Worm (Caenorhabditis elegans) whole organism, mixed stage, embryonic: ENCODE measurements around the gene Y81G3A.2.
A peak's percentile ranks its signal among the peaks of the same experiment; 100 is the strongest.
"Not testable (repeated sequence)": the region's sequence is repeated elsewhere in the genome, so short reads cannot be mapped to it uniquely, and the experiment has no call there.

Experiments
- M03D4.4 ChIP-seq: sonication (generic microtip); optimal IDR thresholded peaks from 2 replicates; lab custom pipeline; 2017; ENCODE audit warnings: mild to moderate bottlenecking, missing genetic modification characterization, missing compliant biosample characterization
- bed-3 ChIP-seq: fragments of 200-800 bp; sonication (Bioruptor generic); optimal IDR thresholded peaks from 3 replicates; lab custom pipeline; 2018; ENCODE audit warnings: mild to moderate bottlenecking, missing genetic modification characterization, moderate library complexity, missing compliant biosample characterization
- ceh-39 ChIP-seq: fragments of 150-350 bp; optimal IDR thresholded peaks from 2 replicates; lab custom pipeline; 2014; ENCODE audit warnings: missing biosample characterization, missing genetic modification characterization
- ceh-43 ChIP-seq: fragments of 200-800 bp; sonication (Bioruptor generic); optimal IDR thresholded peaks from 2 replicates; lab custom pipeline; 2018; ENCODE audit warnings: mild to moderate bottlenecking, missing genetic modification characterization, moderate library complexity, missing compliant biosample characterization
- ceh-83 ChIP-seq: fragments of 200-800 bp; sonication (Bioruptor generic); optimal IDR thresholded peaks from 2 replicates; lab custom pipeline; 2018; ENCODE audit warnings: mild to moderate bottlenecking, missing genetic modification characterization, missing compliant biosample characterization
- ces-1 ChIP-seq: fragments of 150-350 bp; optimal IDR thresholded peaks from 2 replicates; lab custom pipeline; 2014; ENCODE audit warnings: missing biosample characterization, missing genetic modification reagents, missing genetic modification characterization
- flh-1 ChIP-seq: fragments of 200-800 bp; sonication (Bioruptor generic); optimal IDR thresholded peaks from 2 replicates; lab custom pipeline; 2018; ENCODE audit warnings: mild to moderate bottlenecking, missing genetic modification characterization, moderate library complexity, missing compliant biosample characterization
- hlh-1 ChIP-seq: fragments of 150-350 bp; optimal IDR thresholded peaks from 2 replicates; lab custom pipeline; 2014; ENCODE audit warnings: missing biosample characterization, missing genetic modification reagents, missing genetic modification characterization
- lin-13 ChIP-seq: fragments of 150-350 bp; optimal IDR thresholded peaks from 2 replicates; lab custom pipeline; 2014; ENCODE audit warnings: missing biosample characterization, missing genetic modification characterization
- lin-32 ChIP-seq: fragments of 200-800 bp; sonication (Bioruptor generic); optimal IDR thresholded peaks from 2 replicates; lab custom pipeline; 2018; ENCODE audit warnings: mild to moderate bottlenecking, missing genetic modification characterization, missing compliant biosample characterization
- lsy-2 ChIP-seq: fragments of 150-350 bp; optimal IDR thresholded peaks from 2 replicates; lab custom pipeline; 2014; ENCODE audit warnings: missing biosample characterization, missing genetic modification characterization
- mab-5 ChIP-seq: fragments of 150-350 bp; optimal IDR thresholded peaks from 2 replicates; lab custom pipeline; 2014; ENCODE audit warnings: missing biosample characterization, missing genetic modification characterization
- mep-1 ChIP-seq: fragments of 150-350 bp; optimal IDR thresholded peaks from 2 replicates; lab custom pipeline; 2017; ENCODE audit warnings: missing biosample characterization, missing genetic modification reagents, missing genetic modification characterization, inconsistent platforms
- mls-2 ChIP-seq: sonication (generic microtip); optimal IDR thresholded peaks from 2 replicates; lab custom pipeline; 2016; ENCODE audit warnings: mild to moderate bottlenecking, missing genetic modification characterization, moderate library complexity, missing compliant biosample characterization
- nhr-2 ChIP-seq: fragments of 150-350 bp; optimal IDR thresholded peaks from 2 replicates; lab custom pipeline; 2014; ENCODE audit warnings: missing biosample characterization, missing genetic modification characterization
- nhr-237 ChIP-seq: fragments of 150-350 bp; optimal IDR thresholded peaks from 2 replicates; lab custom pipeline; 2014; ENCODE audit warnings: missing biosample characterization, missing genetic modification characterization
- nhr-28 ChIP-seq: fragments of 150-350 bp; optimal IDR thresholded peaks from 2 replicates; lab custom pipeline; 2014; ENCODE audit warnings: missing biosample characterization, missing genetic modification characterization
- nhr-76 ChIP-seq: sonication (generic microtip); optimal IDR thresholded peaks from 2 replicates; lab custom pipeline; 2017; ENCODE audit warnings: missing biosample characterization, missing genetic modification characterization
- pha-4 ChIP-seq: fragments of 150-350 bp; optimal IDR thresholded peaks from 2 replicates; lab custom pipeline; 2018; ENCODE audit warnings: missing biosample characterization, missing genetic modification reagents, missing genetic modification characterization
- sem-2 ChIP-seq: fragments of 200-800 bp; sonication (Bioruptor generic); optimal IDR thresholded peaks from 2 replicates; lab custom pipeline; 2018; ENCODE audit warnings: mild to moderate bottlenecking, missing genetic modification characterization, missing compliant biosample characterization
- snpc-4 ChIP-seq: fragments of 150-350 bp; optimal IDR thresholded peaks from 2 replicates; lab custom pipeline; 2014; ENCODE audit warnings: missing biosample characterization, missing genetic modification characterization
- sptf-1 ChIP-seq: sonication (generic microtip); optimal IDR thresholded peaks from 2 replicates; lab custom pipeline; 2017; ENCODE audit warnings: mild to moderate bottlenecking, missing genetic modification characterization, moderate library complexity, missing compliant biosample characterization
- tbx-8 ChIP-seq: fragments of 200-800 bp; sonication (Bioruptor generic); optimal IDR thresholded peaks from 2 replicates; lab custom pipeline; 2018; ENCODE audit warnings: mild to moderate bottlenecking, missing genetic modification characterization, moderate library complexity, missing compliant biosample characterization
- unc-120 ChIP-seq: sonication (generic microtip); optimal IDR thresholded peaks from 2 replicates; lab custom pipeline; 2017; ENCODE audit warnings: missing genetic modification characterization, missing compliant biosample characterization; ENCODE audit not compliant: poor library complexity, severe bottlenecking
- unc-39 ChIP-seq: fragments of 150-350 bp; optimal IDR thresholded peaks from 2 replicates; lab custom pipeline; 2014; ENCODE audit warnings: missing biosample characterization, missing genetic modification characterization
- unc-62 ChIP-seq: fragments of 150-350 bp; optimal IDR thresholded peaks from 2 replicates; lab custom pipeline; 2014; ENCODE audit warnings: missing biosample characterization, missing genetic modification reagents, missing genetic modification characterization
- zip-8 ChIP-seq: fragments of 150-350 bp; optimal IDR thresholded peaks from 2 replicates; lab custom pipeline; 2014; ENCODE audit warnings: missing biosample characterization, missing genetic modification characterization

The Y81G3A.2 gene

DNA sequence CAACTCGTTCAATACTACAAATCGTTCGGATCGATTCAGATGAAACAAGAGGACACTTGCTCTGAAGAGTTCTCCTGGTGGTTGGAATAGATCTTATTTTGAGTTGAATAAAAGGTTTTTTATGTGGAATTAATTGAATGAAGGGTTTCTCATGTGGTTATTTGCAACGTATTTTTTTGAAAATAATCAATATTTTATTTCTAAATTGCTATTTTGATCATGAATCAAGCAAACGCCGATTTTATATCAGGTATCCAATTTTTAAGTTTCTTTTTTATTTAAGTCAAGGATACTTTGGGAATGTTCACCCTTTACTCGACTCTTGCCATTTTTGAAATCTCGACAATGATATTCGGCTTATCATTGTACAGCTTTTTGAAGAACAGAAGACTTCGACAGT is at the start of gene Y81G3A.2:
Y81G3A.2 (plus strand) TSS at position 301 of the 400 bp plus-strand sequence.
- TF ChIP-seq sem-2 (GFP tag; lab: Kevin White, UChicago); lin-32; unc-62: not testable (repeated sequence)

ce11 chrII:13031649-13032191 is 49.0 kb upstream of the Y81G3A.2 start, which contains the start of gene F18A11.2:
Gene F18A11.2 (plus strand): TSS chrII:13031699.
- not testable (repeated sequence) for TF ChIP-seq snpc-4 (tag; lab: Kevin White, UChicago); unc-120 (tag; lab: Kevin White, UChicago); lin-32
- TF ChIP-seq, all 35 proteins: peak for 0; not testable (repeated sequence) for 35

- TF ChIP-seq ceh-43 (GFP tag; lab: Kevin White, UChicago) (no peak), mep-1 (tag; lab: Kevin White, UChicago) (peak; percentile 42), lsy-2 (tag; lab: Kevin White, UChicago) (peak; percentile 16), ces-1 (GFP tag; lab: Kevin White, UChicago) (peak; percentile 2), nhr-2 (tag; lab: Kevin White, UChicago) (no peak)
- TF ChIP-seq, all 35 proteins: peak for 3
Observed at ce11 chrII:13036717-13037116, 44.0 kb upstream of the Y81G3A.2 start, which contains the start of gene F18A11.3. Gene F18A11.3 (minus strand): TSS chrII:13036841.

- TF ChIP-seq zip-8; nhr-237; hlh-1 (tag; lab: Kevin White, UChicago): not testable (repeated sequence)
- TF ChIP-seq, all 35 proteins: peak for 0; not testable (repeated sequence) for 35
Observed at ce11 chrII:13043433-13044054, 37.2 kb upstream of the Y81G3A.2 start, which contains the start of gene puf-6. Gene puf-6 (minus strand): TSS chrII:13043445.

- not testable (repeated sequence) for TF ChIP-seq bed-3 (GFP tag; lab: Kevin White, UChicago); tbx-8; sptf-1 (tag; lab: Kevin White, UChicago)
Observed at ce11 chrII:13047106-13047505, 33.6 kb upstream of the Y81G3A.2 start, which contains the start of gene F42G4.7. Gene F42G4.7 (minus strand): TSS chrII:13047290.

DNA sequence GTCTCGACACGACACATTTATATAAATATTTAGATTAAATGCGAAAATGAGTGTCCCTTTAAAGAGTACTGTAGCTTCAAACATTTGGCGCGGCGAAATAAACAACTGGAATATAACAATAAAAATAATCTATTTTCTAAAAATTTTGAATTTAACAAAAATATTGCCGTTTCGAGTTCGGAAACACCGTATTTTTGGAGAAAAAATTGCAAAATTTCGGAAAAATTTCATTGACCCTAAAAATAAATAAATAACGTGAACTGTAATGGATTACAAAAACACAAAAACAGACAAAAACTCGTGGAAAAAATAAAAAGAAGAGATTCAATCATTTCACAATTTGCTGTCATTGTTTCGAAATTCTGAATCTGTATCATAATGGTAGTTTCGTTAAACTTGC is 33.1 kb upstream of the Y81G3A.2 start, which contains the start of gene F42G4.2:
F42G4.2 (plus strand) TSS at position 301 of the 400 bp plus-strand sequence.
- not testable (repeated sequence) for TF ChIP-seq flh-1 (GFP tag; lab: Kevin White, UChicago); unc-62; unc-39 (tag; lab: Kevin White, UChicago)

ce11 chrII:13050050-13050449 is 30.7 kb upstream of the Y81G3A.2 start:
- TF ChIP-seq mls-2 (tag; lab: Kevin White, UChicago) (no peak), pha-4 (tag; lab: Kevin White, UChicago) (no peak), nhr-28 (tag; lab: Kevin White, UChicago) (no peak), bed-3 (GFP tag; lab: Kevin White, UChicago) (no peak), zip-8 (no peak), M03D4.4 (no peak), unc-120 (tag; lab: Kevin White, UChicago) (no peak), lin-13 (tag; lab: Kevin White, UChicago) (no peak), tbx-8 (no peak), nhr-76 (tag; lab: Kevin White, UChicago) (no peak), mab-5 (no peak), ceh-83 (GFP tag; lab: Kevin White, UChicago) (no peak), ceh-39 (tag; lab: Kevin White, UChicago) (no peak)
